Fruit fly (Drosophila melanogaster) whole organism, embryonic: Measurements from ENCODE around the gene CG4438.

Experiments
- Awh ChIP-seq: fragments of 200-800 bp; sonication (Bioruptor generic); IDR thresholded peaks from 2 replicates; pipeline ENCODE4, ENCODE4 v1.3.6; 2022; ENCODE audit warnings: missing biosample characterization, missing genetic modification characterization
- CG11093 ChIP-seq: fragments of 200-800 bp; sonication (Bioruptor generic); IDR thresholded peaks from 3 replicates; pipeline ENCODE4 v1.3.6; 2022; ENCODE audit warnings: missing biosample characterization, missing genetic modification characterization
- CG11723 ChIP-seq: fragments of 200-800 bp; sonication (Bioruptor generic); optimal IDR thresholded peaks from 2 replicates; lab custom pipeline; 2017; ENCODE audit warnings: missing biosample characterization, mild to moderate bottlenecking, missing genetic modification characterization
- CG12104 ChIP-seq: fragments of 200-800 bp; sonication (Bioruptor generic); optimal IDR thresholded peaks from 3 replicates; lab custom pipeline; 2016; ENCODE audit warnings: missing biosample characterization, missing genetic modification characterization
- CG12155 ChIP-seq: fragments of 200-800 bp; sonication (Bioruptor generic); optimal IDR thresholded peaks from 3 replicates; lab custom pipeline; 2016; ENCODE audit warnings: missing biosample characterization, missing genetic modification characterization
- CG12219 ChIP-seq: fragments of 200-800 bp; sonication (Bioruptor generic); optimal IDR thresholded peaks from 3 replicates; lab custom pipeline; 2018; ENCODE audit warnings: missing biosample characterization, mild to moderate bottlenecking, missing genetic modification characterization
- CG12744 ChIP-seq: fragments of 200-800 bp; sonication (Bioruptor generic); optimal IDR thresholded peaks from 2 replicates; lab custom pipeline; 2016; ENCODE audit warnings: missing biosample characterization, missing genetic modification characterization
- CG13624 ChIP-seq: fragments of 200-800 bp; sonication (Bioruptor generic); optimal IDR thresholded peaks from 2 replicates; lab custom pipeline; 2016; ENCODE audit warnings: missing biosample characterization, missing genetic modification characterization
- CG14710 ChIP-seq: fragments of 200-800 bp; sonication (Bioruptor generic); optimal IDR thresholded peaks from 3 replicates; lab custom pipeline; 2019; ENCODE audit warnings: missing biosample characterization, mild to moderate bottlenecking, missing genetic modification characterization, moderate library complexity
- CG16863 ChIP-seq: fragments of 200-800 bp; sonication (Bioruptor generic); optimal IDR thresholded peaks from 3 replicates; lab custom pipeline; 2016; ENCODE audit warnings: missing biosample characterization, missing genetic modification characterization
- CG31388 ChIP-seq: fragments of 200-800 bp; sonication (Bioruptor generic); optimal IDR thresholded peaks from 2 replicates; lab custom pipeline; 2016; ENCODE audit warnings: missing biosample characterization, missing genetic modification characterization
- CG33213 ChIP-seq: fragments of 200-800 bp; sonication (Bioruptor generic); optimal IDR thresholded peaks from 3 replicates; lab custom pipeline; 2016; ENCODE audit warnings: missing biosample characterization, missing genetic modification characterization
- CG34376 ChIP-seq: fragments of 200-800 bp; sonication (Bioruptor generic); optimal IDR thresholded peaks from 2 replicates; lab custom pipeline; 2018; ENCODE audit warnings: missing biosample characterization, mild to moderate bottlenecking, missing genetic modification characterization
- CG3726 ChIP-seq: fragments of 200-800 bp; sonication (Bioruptor generic); IDR thresholded peaks from 3 replicates; pipeline ENCODE4, ENCODE4 v1.3.6; 2022; ENCODE audit warnings: missing biosample characterization, missing genetic modification characterization
- CG4730 ChIP-seq: fragments of 200-800 bp; sonication (Bioruptor generic); IDR thresholded peaks from 2 replicates; pipeline ENCODE4 v1.3.6; 2022; ENCODE audit warnings: missing biosample characterization, missing genetic modification characterization
- CG5953 ChIP-seq: fragments of 200-800 bp; sonication (Bioruptor generic); IDR thresholded peaks from 2 replicates; pipeline ENCODE4 v1.3.6; 2022; ENCODE audit warnings: missing biosample characterization, missing genetic modification characterization
- CG7745 ChIP-seq: fragments of 200-800 bp; sonication (Bioruptor generic); optimal IDR thresholded peaks from 2 replicates; lab custom pipeline; 2018; ENCODE audit warnings: missing biosample characterization, mild to moderate bottlenecking, missing genetic modification characterization, moderate library complexity
- CG8281 ChIP-seq: fragments of 200-800 bp; sonication (Bioruptor generic); optimal IDR thresholded peaks from 2 replicates; lab custom pipeline; 2018; ENCODE audit warnings: missing biosample characterization, mild to moderate bottlenecking, missing genetic modification characterization, moderate library complexity
- CG8359 ChIP-seq: fragments of 200-800 bp; sonication (Bioruptor generic); optimal IDR thresholded peaks from 2 replicates; lab custom pipeline; 2017; ENCODE audit warnings: missing biosample characterization, mild to moderate bottlenecking, missing genetic modification characterization, borderline replicate concordance
- CG9437 ChIP-seq: fragments of 200-800 bp; sonication (Bioruptor generic); optimal IDR thresholded peaks from 2 replicates; lab custom pipeline; 2018; ENCODE audit warnings: missing biosample characterization, mild to moderate bottlenecking, missing genetic modification characterization
- CkIIα-i1 ChIP-seq: fragments of 200-800 bp; sonication (Bioruptor generic); IDR thresholded peaks from 2 replicates; pipeline ENCODE4 v1.3.6; 2022; ENCODE audit warnings: missing biosample characterization, missing genetic modification characterization
- D19B ChIP-seq: fragments of 200-800 bp; sonication (Bioruptor generic); optimal IDR thresholded peaks from 2 replicates; lab custom pipeline; 2017; ENCODE audit warnings: missing biosample characterization, mild to moderate bottlenecking, missing genetic modification characterization
- Drgx ChIP-seq: fragments of 200-800 bp; sonication (Bioruptor generic); IDR thresholded peaks from 2 replicates; pipeline ENCODE4 v1.3.6; 2022; ENCODE audit warnings: missing biosample characterization, missing genetic modification characterization
- ERR ChIP-seq: fragments of 200-800 bp; sonication (Bioruptor generic); optimal IDR thresholded peaks from 2 replicates; lab custom pipeline; 2016; ENCODE audit warnings: missing biosample characterization, missing genetic modification characterization
- Gsc ChIP-seq: fragments of 200-800 bp; sonication (Bioruptor generic); IDR thresholded peaks from 2 replicates; pipeline ENCODE4 v1.3.6; 2022; ENCODE audit warnings: missing biosample characterization, missing genetic modification characterization
- Ssrp ChIP-seq: fragments of 200-800 bp; sonication (Bioruptor generic); optimal IDR thresholded peaks from 2 replicates; lab custom pipeline; 2018; ENCODE audit warnings: missing biosample characterization, mild to moderate bottlenecking, missing genetic modification characterization, moderate library complexity
- Trl ChIP-seq, 3 experiments: fragments of >200 bp in 2 of 3; fragments of 200-800 bp in 1 of 3; sonication (Bioruptor generic) in 1 of 3; optimal IDR thresholded peaks; 2 replicates in 1 of 3; 3 replicates in 2 of 3; lab custom pipeline; 2016 to 2017; ENCODE audit warnings: missing biosample characterization in 1 of 3, missing genetic modification characterization in 1 of 3
- abd-A ChIP-seq: fragments of 200-800 bp; sonication (Bioruptor generic); optimal IDR thresholded peaks from 3 replicates; lab custom pipeline; 2019; ENCODE audit warnings: missing biosample characterization, mild to moderate bottlenecking, missing genetic modification characterization, moderate library complexity
- chif ChIP-seq, 2 experiments: fragments of 200-800 bp; sonication (Bioruptor generic); optimal IDR thresholded peaks; 3 replicates each; lab custom pipeline; 2016; ENCODE audit warnings: missing biosample characterization in 2 of 2, missing genetic modification characterization in 2 of 2
- ci ChIP-seq: fragments of 200-800 bp; sonication (Bioruptor generic); IDR thresholded peaks from 3 replicates; pipeline ENCODE4 v1.3.6; 2022; ENCODE audit warnings: missing biosample characterization, missing genetic modification characterization
- crol ChIP-seq: fragments of 200-800 bp; sonication (Bioruptor generic); IDR thresholded peaks from 2 replicates; pipeline ENCODE4 v1.3.6; 2022; ENCODE audit warnings: missing biosample characterization, missing genetic modification characterization
- gcm2 ChIP-seq: fragments of 200-800 bp; sonication (Bioruptor generic); optimal IDR thresholded peaks from 2 replicates; lab custom pipeline; 2016; ENCODE audit warnings: missing biosample characterization, missing genetic modification characterization
- gsb-n ChIP-seq: fragments of 200-800 bp; sonication (Bioruptor generic); optimal IDR thresholded peaks from 3 replicates; lab custom pipeline; 2018; ENCODE audit warnings: missing biosample characterization, mild to moderate bottlenecking, missing genetic modification characterization
- hth ChIP-seq: fragments of >200 bp; optimal IDR thresholded peaks from 2 replicates; lab custom pipeline; 2017; ENCODE audit warnings: inconsistent platforms
- kni ChIP-seq: fragments of 200-800 bp; sonication (Bioruptor generic); optimal IDR thresholded peaks from 3 replicates; lab custom pipeline; 2017; ENCODE audit warnings: mild to moderate bottlenecking, missing biosample characterization, missing genetic modification reagents, missing genetic modification characterization
- luna ChIP-seq: fragments of 200-800 bp; sonication (Bioruptor generic); optimal IDR thresholded peaks from 2 replicates; lab custom pipeline; 2016; ENCODE audit warnings: missing biosample characterization, missing genetic modification characterization
- oc ChIP-seq: fragments of 200-800 bp; sonication (Bioruptor generic); optimal IDR thresholded peaks from 2 replicates; lab custom pipeline; 2018; ENCODE audit warnings: missing biosample characterization, mild to moderate bottlenecking, missing genetic modification characterization, moderate library complexity
- pita ChIP-seq: fragments of 200-800 bp; sonication (Bioruptor generic); optimal IDR thresholded peaks from 2 replicates; lab custom pipeline; 2017; ENCODE audit warnings: missing biosample characterization, mild to moderate bottlenecking, missing genetic modification characterization
- pros ChIP-seq: fragments of 200-800 bp; sonication (Bioruptor generic); optimal IDR thresholded peaks from 3 replicates; lab custom pipeline; 2019; ENCODE audit warnings: missing biosample characterization, mild to moderate bottlenecking, missing genetic modification characterization, moderate library complexity
- pum ChIP-seq: fragments of 200-800 bp; sonication (Bioruptor generic); optimal IDR thresholded peaks from 2 replicates; lab custom pipeline; 2016; ENCODE audit warnings: missing biosample characterization, missing genetic modification characterization
- rib ChIP-seq: fragments of 200-800 bp; sonication (Bioruptor generic); IDR thresholded peaks from 2 replicates; pipeline ENCODE4 v1.3.6; 2022; ENCODE audit warnings: missing biosample characterization, missing genetic modification characterization
- ro ChIP-seq: fragments of 200-800 bp; sonication (Bioruptor generic); IDR thresholded peaks from 2 replicates; pipeline ENCODE4 v1.3.6; 2022; ENCODE audit warnings: missing biosample characterization, missing genetic modification characterization
- salm ChIP-seq: fragments of 200-800 bp; sonication (Bioruptor generic); optimal IDR thresholded peaks from 2 replicates; lab custom pipeline; 2018; ENCODE audit warnings: missing biosample characterization, mild to moderate bottlenecking, missing genetic modification characterization
- scrt ChIP-seq: fragments of 200-800 bp; sonication (Bioruptor generic); optimal IDR thresholded peaks from 2 replicates; lab custom pipeline; 2018; ENCODE audit warnings: missing biosample characterization, mild to moderate bottlenecking, missing genetic modification characterization, moderate library complexity
- slbo ChIP-seq: fragments of 200-800 bp; sonication (Bioruptor generic); IDR thresholded peaks from 2 replicates; pipeline ENCODE4 v1.3.6; 2022; ENCODE audit warnings: missing biosample characterization, missing genetic modification characterization
- sqz ChIP-seq: fragments of 200-800 bp; sonication (Bioruptor generic); optimal IDR thresholded peaks from 3 replicates; lab custom pipeline; 2018; ENCODE audit warnings: missing biosample characterization, mild to moderate bottlenecking, missing genetic modification characterization
- ssp ChIP-seq: fragments of 200-800 bp; sonication (Bioruptor generic); IDR thresholded peaks from 2 replicates; pipeline ENCODE4 v1.3.6; 2022; ENCODE audit warnings: missing biosample characterization, missing genetic modification characterization
- stc ChIP-seq: fragments of 200-800 bp; sonication (Bioruptor generic); IDR thresholded peaks from 2 replicates; pipeline ENCODE4 v1.3.6; 2022; ENCODE audit warnings: missing biosample characterization, missing genetic modification characterization
- unpg ChIP-seq: fragments of 200-800 bp; sonication (Bioruptor generic); optimal IDR thresholded peaks from 3 replicates; lab custom pipeline; 2018; ENCODE audit warnings: missing biosample characterization, mild to moderate bottlenecking, missing genetic modification characterization, moderate library complexity
- wek ChIP-seq: fragments of 200-800 bp; sonication (Bioruptor generic); optimal IDR thresholded peaks from 3 replicates; lab custom pipeline; 2018; ENCODE audit warnings: missing biosample characterization, mild to moderate bottlenecking, missing genetic modification characterization, moderate library complexity

Gene CG4438

DNA sequence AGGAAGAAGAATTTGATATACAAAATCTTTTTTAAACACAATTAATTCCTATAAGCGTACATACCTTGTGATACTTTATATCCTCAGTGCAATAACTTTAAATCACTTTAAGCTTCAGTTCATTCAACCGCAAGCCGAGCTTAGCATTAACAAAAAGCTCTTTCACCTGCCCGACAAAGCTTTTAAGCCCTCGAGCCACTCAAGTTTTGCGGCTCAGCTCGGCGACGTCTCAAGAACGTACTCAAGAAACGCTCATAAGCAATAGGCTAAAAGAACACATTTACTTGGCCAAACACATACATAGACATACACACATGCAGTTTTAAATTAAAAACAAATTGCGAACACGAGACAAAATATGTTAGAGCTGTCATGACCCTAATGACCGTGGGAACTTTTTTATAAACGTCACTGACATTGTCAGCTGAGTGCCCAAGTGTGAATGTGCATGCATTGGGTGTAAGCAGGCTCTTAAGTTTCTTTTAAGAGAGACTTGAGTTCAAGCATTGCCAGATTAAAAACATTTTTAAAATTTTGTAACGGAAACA is 48.7 kb upstream of the CG4438 start (continued):
- TF ChIP-seq CkIIα-i1 (GFP tag; lab: Robert Waterston, UW) (no peak), Trl (optimal IDR thresholded peaks at IDR 0.05; lab: Kevin White, UChicago) (peak in 1 of 2 experiments; percentile 19), Trl (GFP tag; optimal IDR thresholded peaks at IDR 0.05; lab: Kevin White, UChicago) (no peak)
- TF ChIP-seq, all 482 proteins: peak for 6

dm6 chr2L:9445753-9446152 is 48.0 kb upstream of the CG4438 start:
- peak; percentile 66 for TF ChIP-seq CG7745
- no peak for TF ChIP-seq CG12104
- TF ChIP-seq CG4730 (GFP tag; lab: Robert Waterston, UW): no peak
- TF ChIP-seq chif (GFP tag; optimal IDR thresholded peaks at IDR 0.05; lab: Kevin White, UChicago): no peak
- TF ChIP-seq CG12219 (GFP tag; lab: Kevin White, UChicago): no peak
- no peak for TF ChIP-seq CG33213 (GFP tag; lab: Kevin White, UChicago)
- TF ChIP-seq CG14710: no peak
- TF ChIP-seq pros (GFP tag; lab: Kevin White, UChicago): peak; percentile 64
- no peak for TF ChIP-seq scrt (GFP tag; lab: Kevin White, UChicago)
- TF ChIP-seq sqz: peak; percentile 2
- no peak for TF ChIP-seq ro (GFP tag; lab: Robert Waterston, UW)
- TF ChIP-seq gcm2: no peak
- no peak for TF ChIP-seq CG12155 (GFP tag; lab: Kevin White, UChicago)
- TF ChIP-seq CG5953: no peak
- TF ChIP-seq CG3726 (GFP tag; lab: Robert Waterston, UW): no peak
- no peak for TF ChIP-seq CG11723 (GFP tag; lab: Kevin White, UChicago)
- peak; percentile 41 for TF ChIP-seq gsb-n (tag; lab: Kevin White, UChicago)
- no peak for TF ChIP-seq Gsc (GFP tag; lab: Robert Waterston, UW)
- TF ChIP-seq unpg: no peak
- TF ChIP-seq pita (GFP tag; lab: Kevin White, UChicago): no peak
- peak; percentile 38 for TF ChIP-seq oc (tag; lab: Kevin White, UChicago)
- TF ChIP-seq stc (GFP tag; lab: Robert Waterston, UW): no peak
- TF ChIP-seq D19B (GFP tag; lab: Kevin White, UChicago): no peak
- TF ChIP-seq CG34376 (GFP tag; lab: Kevin White, UChicago): no peak
- TF ChIP-seq ssp: no peak
- no peak for TF ChIP-seq ERR (GFP tag; lab: Kevin White, UChicago)
- no peak for TF ChIP-seq kni
- no peak for TF ChIP-seq CG12744 (GFP tag; lab: Kevin White, UChicago)
- no peak for TF ChIP-seq rib (GFP tag; lab: Robert Waterston, UW)
- TF ChIP-seq Awh: no peak
- no peak for TF ChIP-seq Drgx

DNA sequence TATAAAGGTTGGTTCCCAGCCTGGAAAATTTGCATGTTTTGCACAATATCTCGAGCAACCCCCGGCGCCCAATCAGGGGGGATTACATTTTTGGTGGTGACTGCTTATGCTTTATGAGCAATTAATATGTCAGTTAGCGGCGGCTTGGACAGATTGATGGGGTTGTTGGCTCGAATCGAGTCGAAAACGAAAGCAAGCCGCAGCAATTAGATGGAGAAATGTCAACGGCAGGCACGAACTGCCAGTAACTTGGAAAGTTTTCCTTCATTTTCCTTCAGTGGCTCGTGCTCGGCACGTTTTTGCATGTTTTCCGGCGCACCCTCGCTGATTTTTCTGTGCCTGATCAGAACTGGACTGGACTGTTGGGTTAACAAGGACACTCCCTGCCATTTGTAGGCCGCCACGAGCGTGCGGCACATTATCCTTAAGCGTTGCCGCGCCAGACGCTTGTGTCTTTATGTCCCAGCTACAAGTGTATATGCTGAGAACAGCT is 45.1 kb upstream of the CG4438 start:
- TF ChIP-seq CG13624 (GFP tag; lab: Kevin White, UChicago): no peak
- no peak for TF ChIP-seq salm (tag; lab: Kevin White, UChicago)
- TF ChIP-seq slbo (GFP tag; lab: Robert Waterston, UW): no peak
- no peak for TF ChIP-seq hth
- no peak for TF ChIP-seq CG8359 (GFP tag; lab: Kevin White, UChicago)
- TF ChIP-seq CG31388 (GFP tag; lab: Kevin White, UChicago): no peak
- peak; percentile 51 for TF ChIP-seq abd-A (tag; lab: Kevin White, UChicago)
- no peak for TF ChIP-seq CG12744 (GFP tag; lab: Kevin White, UChicago)
- no peak for TF ChIP-seq luna
- no peak for TF ChIP-seq CG11093 (GFP tag; lab: Robert Waterston, UW)
- TF ChIP-seq pum (GFP tag; lab: Kevin White, UChicago): no peak
- no peak for TF ChIP-seq CG9437 (GFP tag; lab: Kevin White, UChicago)
- peak; percentile 3 for TF ChIP-seq kni
- TF ChIP-seq crol (GFP tag; lab: Robert Waterston, UW): no peak
- TF ChIP-seq pros (GFP tag; lab: Kevin White, UChicago): peak; percentile 81
- no peak for TF ChIP-seq wek (GFP tag; lab: Kevin White, UChicago)
- no peak for TF ChIP-seq CG16863 (GFP tag; lab: Kevin White, UChicago)
- no peak for TF ChIP-seq ci (GFP tag; lab: Robert Waterston, UW)
- TF ChIP-seq Ssrp (tag; lab: Kevin White, UChicago): no peak
- TF ChIP-seq CG8281: no peak
